Worm (Caenorhabditis elegans): Measurements from ENCODE around the gene srw-69.

ce11 chrV:7460898-7461297, 32.1 kb upstream of the srw-69 start, which contains the start of gene srh-92:
- TF ChIP-seq dpl-1 (GFP tag; optimal IDR thresholded peaks at IDR 0.05): no peak
- no peak for TF ChIP-seq lin-13 (GFP tag; optimal IDR thresholded peaks at IDR 0.05)
- no peak for TF ChIP-seq lin-39 (tag; optimal IDR thresholded peaks at IDR 0.05)
- TF ChIP-seq swsn-7 (tag; optimal IDR thresholded peaks at IDR 0.05): no peak
- no peak for TF ChIP-seq lir-3 (tag; optimal IDR thresholded peaks at IDR 0.05; ENCODE audit: poor library complexity)
- no peak for TF ChIP-seq hlh-17 (GFP tag; optimal IDR thresholded peaks at IDR 0.05; ENCODE audit: borderline replicate concordance)

Data from whole organism, L1 larva.